Worm (Caenorhabditis elegans) whole organism, L4 larva: ENCODE measurements around the gene F21H12.3.

ENCODE experiments used
- D1046.2 ChIP-seq: fragments of 200-800 bp; sonication (Bioruptor generic); IDR thresholded peaks from 2 replicates; pipeline ENCODE4 v1.3.6; 2022; ENCODE audit warnings: missing genetic modification characterization, missing compliant biosample characterization
- F10B5.3 ChIP-seq: sonication (generic microtip); optimal IDR thresholded peaks from 2 replicates; lab custom pipeline; 2016; ENCODE audit warnings: mild to moderate bottlenecking, missing genetic modification characterization, missing compliant biosample characterization
- F26F4.8 ChIP-seq: fragments of 200-800 bp; sonication (Bioruptor generic); conservative IDR thresholded peaks from 2 replicates; pipeline ENCODE4 v1.3.6; 2022; ENCODE audit warnings: missing genetic modification characterization, missing compliant biosample characterization
- F37D6.2 ChIP-seq: sonication (generic microtip); optimal IDR thresholded peaks from 2 replicates; lab custom pipeline; 2016; ENCODE audit warnings: mild to moderate bottlenecking, missing genetic modification characterization, missing compliant biosample characterization
- Y48G9A.11 ChIP-seq: fragments of 200-800 bp; sonication (Bioruptor generic); IDR thresholded peaks from 2 replicates; pipeline ENCODE4 v1.3.6; 2022; ENCODE audit warnings: missing genetic modification reagents, missing genetic modification characterization, missing compliant biosample characterization
- arid-1 ChIP-seq: fragments of 200-800 bp; sonication (Bioruptor generic); conservative IDR thresholded peaks from 2 replicates; pipeline ENCODE4 v1.3.6; 2022; ENCODE audit warnings: missing genetic modification reagents, missing genetic modification characterization, missing compliant biosample characterization
- ceh-62 ChIP-seq: sonication (generic microtip); optimal IDR thresholded peaks from 2 replicates; lab custom pipeline; 2017; ENCODE audit warnings: missing biosample characterization, missing genetic modification characterization
- daf-12 ChIP-seq: fragments of 150-350 bp; optimal IDR thresholded peaks from 2 replicates; lab custom pipeline; 2014; ENCODE audit warnings: missing biosample characterization, missing genetic modification reagents, missing genetic modification characterization
- daf-16 ChIP-seq, 3 experiments: sonication (generic microtip); optimal IDR thresholded peaks; 2 replicates each; lab custom pipeline; 2016 to 2017; ENCODE audit warnings: missing genetic modification characterization in 3 of 3, missing genetic modification reagents in 3 of 3, mild to moderate bottlenecking in 2 of 3, missing compliant biosample characterization in 2 of 3, missing biosample characterization in 1 of 3, moderate library complexity in 1 of 3
- dmd-6 ChIP-seq: fragments of 200-800 bp; sonication (Bioruptor generic); IDR thresholded peaks from 2 replicates; pipeline ENCODE4 v1.3.6; 2022; ENCODE audit warnings: missing genetic modification reagents, missing genetic modification characterization, missing compliant biosample characterization
- dmd-8 ChIP-seq: fragments of 200-800 bp; sonication (Bioruptor generic); IDR thresholded peaks from 2 replicates; pipeline ENCODE4 v1.3.6; 2022; ENCODE audit warnings: missing genetic modification characterization, missing compliant biosample characterization
- duxl-1 ChIP-seq: sonication (generic microtip); optimal IDR thresholded peaks from 2 replicates; lab custom pipeline; 2016; ENCODE audit warnings: mild to moderate bottlenecking, missing genetic modification characterization, moderate library complexity, missing compliant biosample characterization; ENCODE audit not compliant: poor library complexity
- dve-1 ChIP-seq: sonication (generic microtip); optimal IDR thresholded peaks from 2 replicates; lab custom pipeline; 2017; ENCODE audit warnings: antibody characterized with exemption, mild to moderate bottlenecking, missing genetic modification characterization, missing compliant biosample characterization; ENCODE audit not compliant: insufficient read depth
- egl-43 ChIP-seq: fragments of 200-800 bp; sonication (Bioruptor generic); IDR thresholded peaks from 2 replicates; pipeline ENCODE4 v1.3.6; 2022; ENCODE audit warnings: missing genetic modification reagents, missing genetic modification characterization, missing compliant biosample characterization
- fkh-10 ChIP-seq: fragments of 150-350 bp; optimal IDR thresholded peaks from 2 replicates; lab custom pipeline; 2014; ENCODE audit warnings: missing biosample characterization, missing genetic modification reagents, missing genetic modification characterization
- gei-8 ChIP-seq: fragments of 200-800 bp; sonication (Bioruptor generic); optimal IDR thresholded peaks from 2 replicates; lab custom pipeline; 2018; ENCODE audit warnings: mild to moderate bottlenecking, missing genetic modification characterization, missing compliant biosample characterization
- hlh-11 ChIP-seq: fragments of 200-800 bp; sonication (Bioruptor generic); optimal IDR thresholded peaks from 2 replicates; lab custom pipeline; 2018; ENCODE audit warnings: mild to moderate bottlenecking, missing genetic modification characterization, missing compliant biosample characterization
- lim-7 ChIP-seq: fragments of 200-800 bp; sonication (Bioruptor generic); IDR thresholded peaks from 2 replicates; pipeline ENCODE4 v1.3.6; 2022; ENCODE audit warnings: missing genetic modification characterization, missing compliant biosample characterization
- lin-1 ChIP-seq: fragments of 200-800 bp; sonication (Bioruptor generic); IDR thresholded peaks from 2 replicates; pipeline ENCODE4 v1.3.6; 2022; ENCODE audit warnings: missing genetic modification reagents, missing genetic modification characterization, missing compliant biosample characterization
- lin-29 ChIP-seq: fragments of 200-800 bp; sonication (Bioruptor generic); IDR thresholded peaks from 2 replicates; pipeline ENCODE4 v1.3.6; 2022; ENCODE audit warnings: missing genetic modification reagents, missing genetic modification characterization, missing compliant biosample characterization
- lin-38 ChIP-seq: fragments of 200-800 bp; sonication (Bioruptor generic); IDR thresholded peaks from 2 replicates; pipeline ENCODE4 v1.3.6; 2022; ENCODE audit warnings: missing genetic modification reagents, missing genetic modification characterization, missing compliant biosample characterization
- lin-39 ChIP-seq: fragments of 150-350 bp; optimal IDR thresholded peaks from 2 replicates; lab custom pipeline; 2014; ENCODE audit warnings: missing biosample characterization, missing genetic modification reagents, missing genetic modification characterization
- lsy-2 ChIP-seq, 2 experiments: fragments of 150-350 bp in 1 of 2; sonication (generic microtip) in 1 of 2; optimal IDR thresholded peaks; 2 replicates each; lab custom pipeline; 2014 to 2017; ENCODE audit warnings: missing biosample characterization in 2 of 2, missing genetic modification characterization in 2 of 2
- madf-5 ChIP-seq, 2 experiments: fragments of 200-800 bp; sonication (Bioruptor generic); IDR thresholded peaks; 2 replicates each; pipeline ENCODE4 v1.3.6; 2022; ENCODE audit warnings: missing compliant biosample characterization in 2 of 2, missing genetic modification characterization in 2 of 2
- mes-2 ChIP-seq: sonication (generic microtip); optimal IDR thresholded peaks from 2 replicates; lab custom pipeline; 2016; ENCODE audit warnings: missing genotype, mild to moderate bottlenecking, missing genetic modification characterization, missing compliant biosample characterization; ENCODE audit not compliant: poor library complexity, severe bottlenecking
- mxl-2 ChIP-seq: fragments of 200-800 bp; sonication (Bioruptor generic); conservative IDR thresholded peaks from 2 replicates; pipeline ENCODE4 v1.3.6; 2022; ENCODE audit warnings: missing genetic modification reagents, missing genetic modification characterization, missing compliant biosample characterization
- nhr-10 ChIP-seq: fragments of 150-350 bp; optimal IDR thresholded peaks from 2 replicates; lab custom pipeline; 2014; ENCODE audit warnings: missing biosample characterization, missing genetic modification characterization
- nhr-28 ChIP-seq: fragments of 150-350 bp; optimal IDR thresholded peaks from 2 replicates; lab custom pipeline; 2014; ENCODE audit warnings: missing biosample characterization, missing genetic modification characterization
- nhr-48 ChIP-seq: sonication (generic microtip); optimal IDR thresholded peaks from 2 replicates; lab custom pipeline; 2016; ENCODE audit warnings: mild to moderate bottlenecking, missing genetic modification characterization, missing compliant biosample characterization
- nhr-76 ChIP-seq: fragments of 150-350 bp; optimal IDR thresholded peaks from 2 replicates; lab custom pipeline; 2014; ENCODE audit warnings: missing biosample characterization, missing genetic modification characterization
- nhr-77 ChIP-seq: fragments of 150-350 bp; optimal IDR thresholded peaks from 2 replicates; lab custom pipeline; 2014; ENCODE audit warnings: missing biosample characterization, missing genetic modification characterization
- php-3 ChIP-seq: fragments of 200-800 bp; sonication (Bioruptor generic); IDR thresholded peaks from 2 replicates; pipeline ENCODE4 v1.3.6; 2022; ENCODE audit warnings: missing genetic modification reagents, missing genetic modification characterization, missing compliant biosample characterization
- pqm-1 ChIP-seq: sonication (generic microtip); optimal IDR thresholded peaks from 2 replicates; lab custom pipeline; 2017; ENCODE audit warnings: missing biosample characterization, missing genetic modification characterization
- set-16 ChIP-seq: fragments of 200-800 bp; sonication (Bioruptor generic); IDR thresholded peaks from 2 replicates; pipeline ENCODE4 v1.3.6; 2022; ENCODE audit warnings: missing genetic modification reagents, missing genetic modification characterization, missing compliant biosample characterization
- skn-1 ChIP-seq: fragments of 150-350 bp; optimal IDR thresholded peaks from 2 replicates; lab custom pipeline; 2014; ENCODE audit warnings: missing biosample characterization, missing genetic modification characterization
- snpc-1.2 ChIP-seq: fragments of 200-800 bp; sonication (Bioruptor generic); IDR thresholded peaks from 2 replicates; pipeline ENCODE4 v1.3.6; 2022; ENCODE audit warnings: missing genetic modification reagents, missing genetic modification characterization, missing compliant biosample characterization
- unc-130 ChIP-seq: sonication (generic microtip); optimal IDR thresholded peaks from 2 replicates; lab custom pipeline; 2016; ENCODE audit warnings: missing genetic modification reagents, missing genetic modification characterization, missing compliant biosample characterization
- unc-62 ChIP-seq, 3 experiments: fragments of 150-350 bp in 1 of 3; sonication (generic microtip); optimal IDR thresholded peaks in 2 of 3; peaks in 1 of 3; 1 replicate in 1 of 3; 2 replicates in 2 of 3; lab custom pipeline; 2014 to 2017; ENCODE audit warnings: missing biosample characterization in 3 of 3, missing genetic modification characterization in 3 of 3, missing genetic modification reagents in 3 of 3, missing genotype in 1 of 3
- zip-2 ChIP-seq: fragments of 150-350 bp; optimal IDR thresholded peaks from 2 replicates; lab custom pipeline; 2014; ENCODE audit warnings: missing biosample characterization, missing genetic modification characterization
- ztf-7 ChIP-seq: fragments of 150-350 bp; optimal IDR thresholded peaks from 2 replicates; lab custom pipeline; 2014; ENCODE audit warnings: missing biosample characterization, missing genetic modification characterization

The F21H12.3 gene

DNA sequence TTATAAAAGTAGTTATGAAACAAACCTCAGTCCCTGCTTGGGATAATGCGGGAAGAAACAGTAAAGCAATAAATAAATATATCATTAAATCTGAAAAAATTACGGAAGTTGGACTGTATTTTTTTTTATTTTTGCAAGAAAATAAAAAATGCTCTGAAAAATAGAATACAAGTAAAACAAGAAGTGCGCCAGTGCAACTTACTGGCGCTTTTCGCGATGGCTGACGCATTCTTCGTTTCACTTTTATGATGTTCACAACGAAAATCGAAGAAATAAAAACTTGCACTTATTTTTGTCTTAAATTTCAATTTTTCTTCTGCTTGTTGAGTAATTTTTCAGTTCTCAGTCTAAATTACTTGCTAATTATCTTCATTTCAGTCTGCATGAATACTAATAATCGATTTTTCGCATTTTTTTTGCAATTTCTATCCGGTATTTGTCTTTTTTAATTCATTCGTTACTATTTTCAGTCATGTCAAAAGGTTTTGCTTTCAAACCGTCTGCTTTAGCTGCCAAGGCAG lies 35.0 kb upstream of the F21H12.3 start, which contains the start of the genes R12C12.6 and ran-5 (continued):
- no peak for TF ChIP-seq fkh-10
- peak; percentile 81 for TF ChIP-seq duxl-1 (tag; lab: Kevin White, UChicago)
- TF ChIP-seq F10B5.3 (tag; lab: Kevin White, UChicago), result peak; percentile 75
- no peak for TF ChIP-seq lin-39 (tag; lab: Kevin White, UChicago)

ce11 chrII:6049546-6049945 lies 33.2 kb upstream of the F21H12.3 start:
- TF ChIP-seq hlh-11 (peak; percentile 62), dve-1 (tag; lab: Kevin White, UChicago) (peak; percentile 73), daf-12 (tag; lab: Kevin White, UChicago) (no peak), daf-16 (GFP tag; optimal IDR thresholded peaks at IDR 0.05; lab: Kevin White, UChicago) (no peak), daf-16 (tag; optimal IDR thresholded peaks at IDR 0.05; lab: Kevin White, UChicago) (peak; percentile 39), zip-2 (tag; lab: Kevin White, UChicago) (no peak), nhr-28 (tag; lab: Kevin White, UChicago) (peak; percentile 82), dmd-6 (GFP tag; lab: Robert Waterston, UW) (peak; percentile 71), mxl-2 (GFP tag; lab: Robert Waterston, UW) (no peak), nhr-77 (tag; lab: Kevin White, UChicago) (peak; percentile 31), unc-62 (GFP tag; optimal IDR thresholded peaks at IDR 0.05 in 1 of 2; lab: Kevin White, UChicago) (no peak), unc-62 (tag; optimal IDR thresholded peaks at IDR 0.05; lab: Kevin White, UChicago) (no peak), pqm-1 (tag; lab: Kevin White, UChicago) (peak; percentile 83), gei-8 (GFP tag; lab: Kevin White, UChicago) (no peak), ceh-62 (tag; lab: Kevin White, UChicago) (no peak), set-16 (GFP tag; lab: Robert Waterston, UW) (no peak), duxl-1 (tag; lab: Kevin White, UChicago) (no peak), nhr-48 (tag; lab: Kevin White, UChicago) (peak; percentile 26), unc-130 (GFP tag; lab: Kevin White, UChicago) (no peak), skn-1 (tag; lab: Kevin White, UChicago) (no peak), lsy-2 (tag; optimal IDR thresholded peaks at IDR 0.05; lab: Kevin White, UChicago) (peak in 1 of 2 experiments; percentile 8), lin-1 (GFP tag; lab: Robert Waterston, UW) (0 out of 2 replicates have a peak, but pooled peaks have one; percentile 38), mes-2 (tag; lab: Kevin White, UChicago) (peak; percentile 5), F37D6.2 (tag; lab: Kevin White, UChicago) (no peak), lin-29 (no peak), nhr-10 (tag; lab: Kevin White, UChicago) (peak; percentile 22), php-3 (peak; percentile 54; the same call in 1 of the 2 replicates)

ce11 chrII:6050120-6050519 lies 32.6 kb upstream of the F21H12.3 start, which contains the start of gene gldc-1:
gldc-1 (plus strand) TSS chrII:6050420.
- TF ChIP-seq daf-16 (GFP tag; optimal IDR thresholded peaks at IDR 0.05; lab: Kevin White, UChicago) (no peak), daf-16 (tag; optimal IDR thresholded peaks at IDR 0.05; lab: Kevin White, UChicago) (peak; percentile 29), nhr-76 (tag; lab: Kevin White, UChicago) (no peak), snpc-1.2 (GFP tag; lab: Robert Waterston, UW) (no peak), ztf-7 (tag; lab: Kevin White, UChicago) (no peak), dmd-6 (GFP tag; lab: Robert Waterston, UW) (peak; percentile 47), nhr-48 (tag; lab: Kevin White, UChicago) (peak; percentile 2)

ce11 chrII:6054561-6054960 lies 28.2 kb upstream of the F21H12.3 start:
- TF ChIP-seq D1046.2 (GFP tag; lab: Robert Waterston, UW) (peak; percentile 67; the same call in 1 of the 2 replicates), madf-5 (GFP tag; IDR thresholded peaks at IDR 0.05; lab: Robert Waterston, UW) (0 out of 4 replicates have a peak, but pooled peaks of 1 of the 2 experiments have one; percentile 26), lim-7 (GFP tag; lab: Robert Waterston, UW) (0 out of 2 replicates have a peak, but pooled peaks have one; percentile 58), egl-43 (GFP tag; lab: Robert Waterston, UW) (0 out of 2 replicates have a peak, but pooled peaks have one; percentile 15), dmd-8 (0 out of 2 replicates have a peak, but pooled peaks have one; percentile 63), snpc-1.2 (GFP tag; lab: Robert Waterston, UW) (peak; percentile 65; the same call in 1 of the 2 replicates), F26F4.8 (GFP tag; lab: Robert Waterston, UW) (0 out of 2 replicates have a peak, but pooled peaks have one; percentile 31), Y48G9A.11 (GFP tag; lab: Robert Waterston, UW) (peak; percentile 49; the same call in 1 of the 2 replicates), lin-38 (GFP tag; lab: Robert Waterston, UW) (peak; percentile 65), arid-1 (GFP tag; lab: Robert Waterston, UW) (0 out of 2 replicates have a peak, but pooled peaks have one; percentile 43), lin-1 (GFP tag; lab: Robert Waterston, UW) (0 out of 2 replicates have a peak, but pooled peaks have one; percentile 23)
